Worm (Caenorhabditis elegans) whole organism, mixed stage, embryonic: ENCODE data around the gene B0035.3.

Experiments used
- blmp-1 ChIP-seq: fragments of 150-350 bp; optimal IDR thresholded peaks from 2 replicates; lab custom pipeline; 2014; ENCODE audit warnings: missing biosample characterization, missing genetic modification characterization
- ceh-39 ChIP-seq: fragments of 150-350 bp; optimal IDR thresholded peaks from 2 replicates; lab custom pipeline; 2014; ENCODE audit warnings: missing biosample characterization, missing genetic modification characterization
- ces-1 ChIP-seq: fragments of 150-350 bp; optimal IDR thresholded peaks from 2 replicates; lab custom pipeline; 2014; ENCODE audit warnings: missing biosample characterization, missing genetic modification reagents, missing genetic modification characterization
- flh-1 ChIP-seq: fragments of 200-800 bp; sonication (Bioruptor generic); optimal IDR thresholded peaks from 2 replicates; lab custom pipeline; 2018; ENCODE audit warnings: mild to moderate bottlenecking, missing genetic modification characterization, moderate library complexity, missing compliant biosample characterization
- lin-13 ChIP-seq: fragments of 150-350 bp; optimal IDR thresholded peaks from 2 replicates; lab custom pipeline; 2014; ENCODE audit warnings: missing biosample characterization, missing genetic modification characterization
- lin-32 ChIP-seq: fragments of 200-800 bp; sonication (Bioruptor generic); optimal IDR thresholded peaks from 2 replicates; lab custom pipeline; 2018; ENCODE audit warnings: mild to moderate bottlenecking, missing genetic modification characterization, missing compliant biosample characterization
- lsy-2 ChIP-seq: fragments of 150-350 bp; optimal IDR thresholded peaks from 2 replicates; lab custom pipeline; 2014; ENCODE audit warnings: missing biosample characterization, missing genetic modification characterization
- mls-2 ChIP-seq: sonication (generic microtip); optimal IDR thresholded peaks from 2 replicates; lab custom pipeline; 2016; ENCODE audit warnings: mild to moderate bottlenecking, missing genetic modification characterization, moderate library complexity, missing compliant biosample characterization
- nhr-28 ChIP-seq: fragments of 150-350 bp; optimal IDR thresholded peaks from 2 replicates; lab custom pipeline; 2014; ENCODE audit warnings: missing biosample characterization, missing genetic modification characterization
- nhr-76 ChIP-seq: sonication (generic microtip); optimal IDR thresholded peaks from 2 replicates; lab custom pipeline; 2017; ENCODE audit warnings: missing biosample characterization, missing genetic modification characterization
- unc-39 ChIP-seq: fragments of 150-350 bp; optimal IDR thresholded peaks from 2 replicates; lab custom pipeline; 2014; ENCODE audit warnings: missing biosample characterization, missing genetic modification characterization
- unc-62 ChIP-seq: fragments of 150-350 bp; optimal IDR thresholded peaks from 2 replicates; lab custom pipeline; 2014; ENCODE audit warnings: missing biosample characterization, missing genetic modification reagents, missing genetic modification characterization
- ztf-11 ChIP-seq: fragments of 150-350 bp; optimal IDR thresholded peaks from 2 replicates; lab custom pipeline; 2014; ENCODE audit warnings: missing biosample characterization, missing genetic modification characterization

- TF ChIP-seq ceh-39 (no peak), lsy-2 (tag; lab: Kevin White, UChicago) (no peak), nhr-76 (no peak), unc-39 (tag; lab: Kevin White, UChicago) (no peak), nhr-28 (no peak), blmp-1 (tag; lab: Kevin White, UChicago) (no peak), lin-32 (GFP tag; lab: Kevin White, UChicago) (no peak), flh-1 (GFP tag; lab: Kevin White, UChicago) (no peak), lin-13 (tag; lab: Kevin White, UChicago) (no peak), ces-1 (GFP tag; lab: Kevin White, UChicago) (no peak), unc-62 (no peak), mls-2 (no peak), ztf-11 (tag; lab: Kevin White, UChicago) (no peak)
These were observed 45.0 kb upstream of the B0035.3 start, which contains the start of gene klp-12 for ce11 chrIV:11359769-11360168.
